Worm (Caenorhabditis elegans) whole organism, L2 larva: ENCODE results near the gene C14A6.12.

Source experiments
- ama-1 ChIP-seq: fragments of 150-350 bp; optimal IDR thresholded peaks from 2 replicates; lab custom pipeline; 2018; ENCODE audit warnings: inconsistent platforms
- mdl-1 ChIP-seq, 2 experiments: fragments of 150-350 bp in 1 of 2; sonication (generic microtip) in 1 of 2; optimal IDR thresholded peaks; 2 replicates each; lab custom pipeline; 2017; ENCODE audit warnings: missing biosample characterization in 2 of 2, missing genetic modification characterization in 2 of 2
- zag-1 ChIP-seq: fragments of 150-350 bp; optimal IDR thresholded peaks from 2 replicates; lab custom pipeline; 2014; ENCODE audit warnings: missing biosample characterization, missing genetic modification characterization

ce11 chrV:18137679-18138078 lies 24.8 kb downstream of the C14A6.12 start:
- TF ChIP-seq mdl-1 (tag; optimal IDR thresholded peaks at IDR 0.05; lab: Kevin White, UChicago) (no peak), ama-1 (no peak), zag-1 (tag; lab: Kevin White, UChicago) (no peak)
